Worm (Caenorhabditis elegans) whole organism, young adult: Measurements from ENCODE around the gene B0280.11.
A peak's percentile ranks its signal among the peaks of the same experiment; 100 is the strongest.

ENCODE experiments used
- B0261.1 ChIP-seq: sonication (generic microtip); optimal IDR thresholded peaks from 2 replicates; lab custom pipeline; 2016; ENCODE audit warnings: mild to moderate bottlenecking, missing genetic modification characterization, moderate library complexity, missing compliant biosample characterization
- C06A6.2 ChIP-seq: fragments of 200-800 bp; sonication (Bioruptor generic); conservative IDR thresholded peaks from 2 replicates; pipeline ENCODE4 v1.3.6; 2022; ENCODE audit warnings: missing genetic modification characterization, missing compliant biosample characterization
- K11D2.4 ChIP-seq: fragments of 200-800 bp; sonication (Bioruptor generic); IDR thresholded peaks from 2 replicates; pipeline ENCODE4 v1.3.6; 2022; ENCODE audit warnings: missing genetic modification reagents, missing genetic modification characterization, missing compliant biosample characterization
- T07F8.4 ChIP-seq: sonication (generic microtip); optimal IDR thresholded peaks from 2 replicates; lab custom pipeline; 2016; ENCODE audit warnings: mild to moderate bottlenecking, missing genetic modification characterization, moderate library complexity, missing compliant biosample characterization
- T26A5.8 ChIP-seq: sonication (generic microtip); optimal IDR thresholded peaks from 2 replicates; lab custom pipeline; 2016; ENCODE audit warnings: missing genetic modification characterization, missing compliant biosample characterization
- Y53G8AR.9 ChIP-seq: fragments of 200-800 bp; sonication (Bioruptor generic); conservative IDR thresholded peaks from 2 replicates; pipeline ENCODE4 v1.3.6; 2022; ENCODE audit warnings: missing genetic modification reagents, missing genetic modification characterization, missing compliant biosample characterization
- Y56A3A.18 ChIP-seq: fragments of 200-800 bp; sonication (Bioruptor generic); IDR thresholded peaks from 2 replicates; pipeline ENCODE4 v1.3.6; 2022; ENCODE audit warnings: missing genetic modification reagents, missing genetic modification characterization, missing compliant biosample characterization
- Y67H2A.10 ChIP-seq: fragments of 200-800 bp; sonication (Bioruptor generic); conservative IDR thresholded peaks from 2 replicates; pipeline ENCODE4 v1.3.6; 2022; ENCODE audit warnings: missing genetic modification reagents, missing genetic modification characterization, missing compliant biosample characterization
- Y95B8A.8 ChIP-seq: fragments of 200-800 bp; sonication (Bioruptor generic); IDR thresholded peaks from 2 replicates; pipeline ENCODE4 v1.3.6; 2022; ENCODE audit warnings: missing genetic modification reagents, missing genetic modification characterization, missing compliant biosample characterization
- ZK185.1 ChIP-seq: sonication (generic microtip); optimal IDR thresholded peaks from 2 replicates; lab custom pipeline; 2016; ENCODE audit warnings: mild to moderate bottlenecking, missing genetic modification characterization, missing compliant biosample characterization; ENCODE audit not compliant: poor library complexity, severe bottlenecking
- ama-1 ChIP-seq, 3 experiments: fragments of 150-350 bp in 1 of 3; sonication (generic microtip) in 2 of 3; optimal IDR thresholded peaks; 2 replicates each; lab custom pipeline; 2014 to 2018; ENCODE audit warnings: missing biosample characterization in 2 of 3, missing genetic modification characterization in 2 of 3, missing genetic modification reagents in 2 of 3
- atf-7 ChIP-seq: sonication (generic microtip); optimal IDR thresholded peaks from 2 replicates; lab custom pipeline; 2017; ENCODE audit warnings: mild to moderate bottlenecking, missing genetic modification characterization, missing compliant biosample characterization
- athp-1 ChIP-seq: sonication (generic microtip); optimal IDR thresholded peaks from 2 replicates; lab custom pipeline; 2017; ENCODE audit warnings: mild to moderate bottlenecking, missing genetic modification characterization, missing compliant biosample characterization
- attf-3 ChIP-seq: fragments of 200-800 bp; sonication (Bioruptor generic); conservative IDR thresholded peaks from 2 replicates; pipeline ENCODE4 v1.3.6; 2022; ENCODE audit warnings: missing genetic modification reagents, missing genetic modification characterization, missing compliant biosample characterization
- attf-5 ChIP-seq: fragments of 200-800 bp; sonication (Bioruptor generic); optimal IDR thresholded peaks from 2 replicates; lab custom pipeline; 2018; ENCODE audit warnings: mild to moderate bottlenecking, missing genetic modification characterization, missing compliant biosample characterization
- attf-6 ChIP-seq: fragments of 200-800 bp; sonication (Bioruptor generic); IDR thresholded peaks from 2 replicates; pipeline ENCODE4 v1.3.6; 2022; ENCODE audit warnings: missing genetic modification reagents, missing genetic modification characterization, missing compliant biosample characterization
- bed-1 ChIP-seq: fragments of 200-800 bp; sonication (Bioruptor generic); IDR thresholded peaks from 2 replicates; pipeline ENCODE4 v1.3.6; 2022; ENCODE audit warnings: missing genetic modification reagents, missing genetic modification characterization, missing compliant biosample characterization
- cebp-1 ChIP-seq, 2 experiments: fragments of 200-800 bp in 1 of 2; sonication (Bioruptor generic) in 1 of 2; sonication (generic microtip) in 1 of 2; IDR thresholded peaks in 1 of 2; optimal IDR thresholded peaks in 1 of 2; 2 replicates each; pipeline versions ENCODE4 v1.3.6 to Lab custom; 2017 to 2022; ENCODE audit warnings: missing compliant biosample characterization in 2 of 2, missing genetic modification characterization in 2 of 2, mild to moderate bottlenecking in 1 of 2, missing genetic modification reagents in 1 of 2, moderate library complexity in 1 of 2
- die-1 ChIP-seq: sonication (generic microtip); optimal IDR thresholded peaks from 2 replicates; lab custom pipeline; 2016; ENCODE audit warnings: missing genotype, mild to moderate bottlenecking, missing genetic modification characterization, missing compliant biosample characterization
- dpl-1 ChIP-seq: fragments of 150-350 bp; optimal IDR thresholded peaks from 2 replicates; lab custom pipeline; 2014; ENCODE audit warnings: missing biosample characterization, missing genetic modification reagents, missing genetic modification characterization
- gei-17 ChIP-seq: fragments of 200-800 bp; sonication (Bioruptor generic); optimal IDR thresholded peaks from 2 replicates; lab custom pipeline; 2018; ENCODE audit warnings: mild to moderate bottlenecking, missing genetic modification characterization, missing compliant biosample characterization
- hlh-12 ChIP-seq: sonication (generic microtip); optimal IDR thresholded peaks from 2 replicates; lab custom pipeline; 2016; ENCODE audit warnings: missing genetic modification characterization, missing compliant biosample characterization
- lin-26 ChIP-seq: fragments of 200-800 bp; sonication (Bioruptor generic); IDR thresholded peaks from 2 replicates; pipeline ENCODE4 v1.3.6; 2022; ENCODE audit warnings: missing genetic modification reagents, missing genetic modification characterization, missing compliant biosample characterization
- lin-40 ChIP-seq: sonication (generic microtip); optimal IDR thresholded peaks from 2 replicates; lab custom pipeline; 2016; ENCODE audit warnings: missing genetic modification characterization, mild to moderate bottlenecking, missing compliant biosample characterization, missing genotype, missing genetic modification reagents
- lir-1 ChIP-seq: fragments of 200-800 bp; sonication (Bioruptor generic); conservative IDR thresholded peaks from 2 replicates; pipeline ENCODE4 v1.3.6; 2022; ENCODE audit warnings: missing genetic modification reagents, missing genetic modification characterization, missing compliant biosample characterization
- lsl-1 ChIP-seq: fragments of 200-800 bp; sonication (Bioruptor generic); optimal IDR thresholded peaks from 2 replicates; lab custom pipeline; 2018; ENCODE audit warnings: mild to moderate bottlenecking, missing genetic modification characterization, moderate library complexity, missing compliant biosample characterization
- lsy-27 ChIP-seq: sonication (generic microtip); optimal IDR thresholded peaks from 2 replicates; lab custom pipeline; 2017; ENCODE audit warnings: missing genetic modification characterization, mild to moderate bottlenecking, missing compliant biosample characterization, antibody characterized with exemption, missing genotype, borderline replicate concordance; ENCODE audit not compliant: insufficient read depth
- madf-10 ChIP-seq: sonication (generic microtip); optimal IDR thresholded peaks from 2 replicates; lab custom pipeline; 2016; ENCODE audit warnings: mild to moderate bottlenecking, missing genetic modification characterization, missing compliant biosample characterization
- madf-3 ChIP-seq: fragments of 200-800 bp; sonication (Bioruptor generic); IDR thresholded peaks from 2 replicates; pipeline ENCODE4 v1.3.6; 2022; ENCODE audit warnings: missing genetic modification reagents, missing genetic modification characterization, missing compliant biosample characterization
- madf-8 ChIP-seq: fragments of 200-800 bp; sonication (Bioruptor generic); conservative IDR thresholded peaks from 2 replicates; pipeline ENCODE4 v1.3.6; 2022; ENCODE audit warnings: missing genetic modification reagents, missing genetic modification characterization, missing compliant biosample characterization
- mcd-1 ChIP-seq: fragments of 200-800 bp; sonication (Bioruptor generic); IDR thresholded peaks from 2 replicates; pipeline ENCODE4 v1.3.6; 2022; ENCODE audit warnings: missing genetic modification reagents, missing genetic modification characterization, missing compliant biosample characterization
- nfya-1 ChIP-seq: sonication (generic microtip); optimal IDR thresholded peaks from 2 replicates; lab custom pipeline; 2017; ENCODE audit warnings: antibody characterized with exemption, missing compliant biosample characterization, missing genetic modification characterization, borderline replicate concordance; ENCODE audit not compliant: insufficient read depth
- nhr-120 ChIP-seq: fragments of 200-800 bp; sonication (Bioruptor generic); IDR thresholded peaks from 2 replicates; pipeline ENCODE4 v1.3.6; 2022; ENCODE audit warnings: missing genetic modification characterization, missing compliant biosample characterization
- nhr-27 ChIP-seq: fragments of 200-800 bp; sonication (Bioruptor generic); optimal IDR thresholded peaks from 2 replicates; lab custom pipeline; 2018; ENCODE audit warnings: mild to moderate bottlenecking, missing genetic modification characterization, moderate library complexity, missing compliant biosample characterization
- nhr-90 ChIP-seq: sonication (generic microtip); optimal IDR thresholded peaks from 2 replicates; lab custom pipeline; 2016; ENCODE audit warnings: missing genotype, mild to moderate bottlenecking, missing genetic modification characterization, missing compliant biosample characterization
- rcor-1 ChIP-seq: fragments of 200-800 bp; sonication (Bioruptor generic); IDR thresholded peaks from 2 replicates; pipeline ENCODE4 v1.3.6; 2022; ENCODE audit warnings: missing genetic modification reagents, missing genetic modification characterization, missing compliant biosample characterization
- sptf-2 ChIP-seq: fragments of 200-800 bp; sonication (Bioruptor generic); optimal IDR thresholded peaks from 2 replicates; lab custom pipeline; 2018; ENCODE audit warnings: mild to moderate bottlenecking, missing genetic modification characterization, missing compliant biosample characterization
- tbx-9 ChIP-seq: sonication (generic microtip); optimal IDR thresholded peaks from 2 replicates; lab custom pipeline; 2016; ENCODE audit warnings: borderline replicate concordance, missing genetic modification characterization, inconsistent platforms, missing compliant biosample characterization
- unc-130 ChIP-seq: sonication (generic microtip); optimal IDR thresholded peaks from 2 replicates; lab custom pipeline; 2016; ENCODE audit warnings: missing genetic modification reagents, missing genetic modification characterization, missing compliant biosample characterization
- unc-62 ChIP-seq: fragments of 150-350 bp; optimal IDR thresholded peaks from 2 replicates; lab custom pipeline; 2014; ENCODE audit warnings: missing biosample characterization, missing genetic modification reagents, missing genetic modification characterization
- xnd-1 ChIP-seq: sonication (generic microtip); optimal IDR thresholded peaks from 2 replicates; lab custom pipeline; 2016; ENCODE audit warnings: missing genotype, missing genetic modification reagents, missing genetic modification characterization, missing compliant biosample characterization
- ztf-22 ChIP-seq: fragments of 200-800 bp; sonication (Bioruptor generic); optimal IDR thresholded peaks from 2 replicates; lab custom pipeline; 2018; ENCODE audit warnings: mild to moderate bottlenecking, missing genetic modification characterization, moderate library complexity, missing compliant biosample characterization
- ztf-25 ChIP-seq: fragments of 200-800 bp; sonication (Bioruptor generic); IDR thresholded peaks from 2 replicates; pipeline ENCODE4 v1.3.6; 2022; ENCODE audit warnings: missing genetic modification reagents, missing genetic modification characterization, missing compliant biosample characterization
- ztf-26 ChIP-seq: sonication (generic microtip); optimal IDR thresholded peaks from 2 replicates; lab custom pipeline; 2017; ENCODE audit warnings: missing genetic modification characterization, missing compliant biosample characterization
- ztf-3 ChIP-seq: fragments of 200-800 bp; sonication (Bioruptor generic); optimal IDR thresholded peaks from 2 replicates; lab custom pipeline; 2018; ENCODE audit warnings: mild to moderate bottlenecking, missing genetic modification characterization, missing compliant biosample characterization

B0280.11 gene

DNA sequence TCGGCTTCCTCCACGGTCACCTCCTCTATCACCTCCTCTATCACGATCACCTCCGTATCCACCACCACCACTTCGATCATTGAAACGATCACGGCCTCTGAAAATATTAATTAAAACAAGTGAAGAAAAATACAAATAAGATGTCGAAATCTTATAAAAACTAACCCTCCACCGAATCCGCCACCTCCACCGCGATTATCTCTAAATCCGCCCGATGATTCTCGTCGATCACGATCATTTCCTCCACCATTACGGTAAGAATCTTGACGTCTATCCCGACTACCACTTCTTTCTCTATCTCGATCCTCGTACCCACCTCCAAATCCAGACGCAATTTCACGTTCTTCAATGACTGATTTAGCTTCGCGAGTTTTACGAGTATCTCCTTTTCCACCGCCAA, 21.2 kb upstream of the B0280.11 start:
- TF ChIP-seq bed-1 (GFP tag; lab: Robert Waterston, UW) (no peak), madf-8 (GFP tag; lab: Robert Waterston, UW) (no peak), hlh-12 (tag; lab: Kevin White, UChicago) (no peak), dpl-1 (no peak), nhr-90 (no peak), nhr-120 (GFP tag; lab: Robert Waterston, UW) (no peak), gei-17 (no peak), ztf-22 (GFP tag; lab: Kevin White, UChicago) (no peak), ama-1 (optimal IDR thresholded peaks at IDR 0.05; lab: Kevin White, UChicago) (no peak), ama-1 (GFP tag; optimal IDR thresholded peaks at IDR 0.05; lab: Kevin White, UChicago) (no peak), ztf-3 (GFP tag; lab: Kevin White, UChicago) (no peak), nhr-27 (tag; lab: Kevin White, UChicago) (no peak), lsl-1 (GFP tag; lab: Kevin White, UChicago) (no peak), ZK185.1 (no peak), T26A5.8 (tag; lab: Kevin White, UChicago) (no peak), lin-26 (no peak), tbx-9 (no peak), B0261.1 (no peak)

DNA sequence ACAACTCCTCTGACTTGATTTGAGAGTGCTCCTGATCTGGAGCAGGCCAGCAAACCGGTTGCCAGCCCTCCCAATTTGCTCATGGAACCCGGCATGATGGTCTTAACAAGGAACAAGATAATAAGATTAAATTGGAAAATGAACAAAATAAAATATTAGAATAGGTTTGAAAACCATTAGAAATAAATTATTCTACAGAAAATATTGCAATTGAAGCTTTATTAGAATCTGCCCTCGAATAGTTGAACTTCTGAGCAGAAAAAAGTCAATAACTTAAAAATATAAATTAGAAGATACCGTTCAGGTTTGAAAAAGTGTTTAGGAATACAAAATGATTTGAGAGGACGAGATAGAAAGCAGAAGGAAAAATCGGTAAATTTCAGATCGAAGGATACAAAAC, 20.6 kb upstream of the B0280.11 start, which contains the start of gene nuo-4:
Gene nuo-4 (minus strand): TSS at position 101 of the 400 bp plus-strand sequence.
- TF ChIP-seq nfya-1 (tag; lab: Kevin White, UChicago) (no peak), madf-3 (peak; percentile 73; the same call in 1 of the 2 replicates)
- TF ChIP-seq, all 124 proteins: peak for 1

DNA sequence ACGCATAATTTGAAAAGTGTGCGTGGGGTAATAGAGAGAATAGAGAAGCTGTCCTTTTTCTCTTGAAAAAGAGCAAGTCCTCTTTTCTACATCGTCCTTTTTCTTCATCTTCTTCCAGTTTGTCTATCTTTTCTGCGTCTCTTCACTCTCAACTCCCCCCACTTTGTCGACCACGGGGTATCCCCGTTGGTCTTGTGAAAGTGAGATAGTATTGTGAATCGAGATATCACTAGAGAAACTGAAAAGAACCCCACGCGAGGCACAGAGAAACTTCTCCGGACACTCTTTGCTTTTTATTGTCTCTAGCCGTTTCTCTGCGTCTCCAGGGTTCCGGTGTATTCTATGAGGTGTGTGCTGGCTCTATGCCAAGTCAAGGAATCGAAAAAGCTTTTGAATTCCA, 17.6 kb upstream of the B0280.11 start:
- TF ChIP-seq lsy-27 (no peak), madf-10 (peak; percentile 71), Y56A3A.18 (GFP tag; lab: Robert Waterston, UW) (0 out of 2 replicates have a peak, but pooled peaks have one; percentile 50), Y95B8A.8 (GFP tag; lab: Robert Waterston, UW) (peak; percentile 66; the same call in 1 of the 2 replicates), mcd-1 (GFP tag; lab: Robert Waterston, UW) (peak; percentile 71), T07F8.4 (tag; lab: Kevin White, UChicago) (peak; percentile 4), tbx-9 (no peak), madf-3 (peak; percentile 78), ztf-26 (tag; lab: Kevin White, UChicago) (peak; percentile 70), lir-1 (GFP tag; lab: Robert Waterston, UW) (peak; percentile 33; the same call in 1 of the 2 replicates), athp-1 (tag; lab: Kevin White, UChicago) (peak; percentile 18), cebp-1 (GFP tag; IDR thresholded peaks at IDR 0.05; lab: Robert Waterston, UW) (no peak), cebp-1 (tag; optimal IDR thresholded peaks at IDR 0.05; lab: Kevin White, UChicago) (peak; percentile 88), unc-62 (GFP tag; lab: Kevin White, UChicago) (peak; percentile 29), lin-40 (tag; lab: Kevin White, UChicago) (peak; percentile 89), C06A6.2 (peak; percentile 82), die-1 (peak; percentile 39), Y67H2A.10 (GFP tag; lab: Robert Waterston, UW) (peak; percentile 42; the same call in 1 of the 2 replicates), attf-6 (GFP tag; lab: Robert Waterston, UW) (no peak), unc-130 (GFP tag; lab: Kevin White, UChicago) (no peak), sptf-2 (GFP tag; lab: Kevin White, UChicago) (no peak), Y53G8AR.9 (GFP tag; lab: Robert Waterston, UW) (peak; percentile 59), attf-5 (GFP tag; lab: Kevin White, UChicago) (peak; percentile 80), atf-7 (peak; percentile 94), ztf-25 (GFP tag; lab: Robert Waterston, UW) (no peak), attf-3 (GFP tag; lab: Robert Waterston, UW) (peak; percentile 49), K11D2.4 (GFP tag; lab: Robert Waterston, UW) (peak; percentile 88), xnd-1 (tag; lab: Kevin White, UChicago) (no peak), rcor-1 (GFP tag; lab: Robert Waterston, UW) (peak; percentile 30; the same call in 1 of the 2 replicates)
